Worm (Caenorhabditis elegans) whole organism, L4/young adult: ENCODE results near the gene T27A1.2.

ENCODE experiments used
- W03F9.2 ChIP-seq: fragments of 150-350 bp; optimal IDR thresholded peaks from 2 replicates; lab custom pipeline; 2014; ENCODE audit warnings: missing biosample characterization, missing genetic modification characterization
- dao-5 ChIP-seq: sonication (generic microtip); optimal IDR thresholded peaks from 2 replicates; lab custom pipeline; 2016; ENCODE audit warnings: missing genotype, missing genetic modification characterization, moderate library complexity, missing compliant biosample characterization
- him-1 ChIP-seq: sonication (generic microtip); optimal IDR thresholded peaks from 2 replicates; lab custom pipeline; 2016; ENCODE audit warnings: missing genotype, missing genetic modification reagents, missing genetic modification characterization, missing compliant biosample characterization

DNA sequence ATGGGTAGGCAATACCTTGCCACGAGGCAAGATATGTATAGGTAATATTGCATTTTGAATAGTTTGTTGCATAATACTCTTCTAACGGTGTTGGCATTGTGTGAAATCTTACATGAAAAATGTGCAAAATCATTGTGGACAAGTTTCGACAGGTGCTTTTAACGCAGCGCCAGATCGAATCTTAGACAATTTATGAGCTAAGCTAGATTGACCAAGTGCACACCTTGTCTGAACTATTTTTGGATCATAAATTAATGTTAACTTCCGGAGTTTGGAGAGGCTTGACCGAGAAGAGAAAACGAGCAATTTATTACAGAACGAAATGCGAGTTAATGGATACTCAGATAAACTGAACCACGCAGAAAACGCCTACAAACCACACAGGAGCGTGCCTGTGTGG is 27.4 kb downstream of the T27A1.2 start, which contains the start of gene srh-105:
- TF ChIP-seq dao-5 (tag; lab: Kevin White, UChicago) (no peak), him-1 (tag; lab: Kevin White, UChicago) (no peak), W03F9.2 (no peak)
